Fruit fly (Drosophila melanogaster) whole organism, pupa: Measurements from ENCODE around the gene CG11837.

Experiments used
- CG10348 ChIP-seq: fragments of 200-800 bp; sonication (Bioruptor generic); IDR thresholded peaks from 2 replicates; pipeline ENCODE4 v1.3.6; 2022; ENCODE audit warnings: missing biosample characterization, missing genetic modification characterization
- CG12605 ChIP-seq: fragments of 200-800 bp; sonication (Bioruptor generic); IDR thresholded peaks from 2 replicates; pipeline ENCODE4 v1.3.6; 2022; ENCODE audit warnings: missing biosample characterization, missing genetic modification characterization
- CG13204 ChIP-seq: fragments of 200-800 bp; sonication (Bioruptor generic); optimal IDR thresholded peaks from 2 replicates; lab custom pipeline; 2018; ENCODE audit warnings: missing biosample characterization, mild to moderate bottlenecking, missing genetic modification characterization, moderate library complexity
- CG14655 ChIP-seq: fragments of 200-800 bp; sonication (Bioruptor generic); optimal IDR thresholded peaks from 3 replicates; lab custom pipeline; 2017; ENCODE audit warnings: mild to moderate bottlenecking, missing biosample characterization, missing genetic modification reagents, missing genetic modification characterization
- CG15710 ChIP-seq: fragments of 200-800 bp; sonication (Bioruptor generic); optimal IDR thresholded peaks from 2 replicates; lab custom pipeline; 2018; ENCODE audit warnings: missing biosample characterization, mild to moderate bottlenecking, missing genetic modification characterization, moderate library complexity
- CG17806 ChIP-seq: fragments of 200-800 bp; sonication (Bioruptor generic); optimal IDR thresholded peaks from 2 replicates; lab custom pipeline; 2018; ENCODE audit warnings: missing biosample characterization, mild to moderate bottlenecking, missing genetic modification characterization, moderate library complexity
- CG32121 ChIP-seq: fragments of 200-800 bp; sonication (Bioruptor generic); IDR thresholded peaks from 2 replicates; pipeline ENCODE4 v1.3.6; 2022; ENCODE audit warnings: missing biosample characterization, missing genetic modification characterization
- CG34367 ChIP-seq: fragments of 200-800 bp; sonication (Bioruptor generic); optimal IDR thresholded peaks from 2 replicates; lab custom pipeline; 2018; ENCODE audit warnings: missing biosample characterization, mild to moderate bottlenecking, missing genetic modification characterization
- CG4496 ChIP-seq: fragments of 200-800 bp; sonication (Bioruptor generic); IDR thresholded peaks from 3 replicates; pipeline ENCODE4 v1.3.6; 2022; ENCODE audit warnings: missing biosample characterization, missing genetic modification characterization
- CG8159 ChIP-seq: fragments of 200-800 bp; sonication (Bioruptor generic); optimal IDR thresholded peaks from 3 replicates; lab custom pipeline; 2018; ENCODE audit warnings: missing biosample characterization, mild to moderate bottlenecking, missing genetic modification characterization, moderate library complexity
- CG8301 ChIP-seq: fragments of 200-800 bp; sonication (Bioruptor generic); optimal IDR thresholded peaks from 2 replicates; lab custom pipeline; 2018; ENCODE audit warnings: missing biosample characterization, mild to moderate bottlenecking, missing genetic modification characterization
- CG9948 ChIP-seq: fragments of 200-800 bp; sonication (Bioruptor generic); optimal IDR thresholded peaks from 2 replicates; lab custom pipeline; 2018; ENCODE audit warnings: missing biosample characterization, mild to moderate bottlenecking, missing genetic modification characterization, moderate library complexity
- D1 ChIP-seq: fragments of 200-800 bp; sonication (Bioruptor generic); optimal IDR thresholded peaks from 2 replicates; lab custom pipeline; 2018; ENCODE audit warnings: missing biosample characterization, mild to moderate bottlenecking, missing genetic modification characterization, moderate library complexity
- EcR ChIP-seq: fragments of 200-800 bp; sonication (Bioruptor generic); optimal IDR thresholded peaks from 3 replicates; lab custom pipeline; 2019; ENCODE audit warnings: missing biosample characterization, missing genetic modification characterization, mild to moderate bottlenecking, moderate library complexity, missing genetic modification reagents
- Ets98B ChIP-seq: fragments of 200-800 bp; sonication (Bioruptor generic); IDR thresholded peaks from 2 replicates; pipeline ENCODE4 v1.3.6; 2022; ENCODE audit warnings: missing biosample characterization, missing genetic modification characterization
- Pif1A ChIP-seq: fragments of 200-800 bp; sonication (Bioruptor generic); optimal IDR thresholded peaks from 3 replicates; lab custom pipeline; 2016; ENCODE audit warnings: missing biosample characterization, missing genetic modification characterization
- Pif1B ChIP-seq: fragments of 200-800 bp; sonication (Bioruptor generic); optimal IDR thresholded peaks from 3 replicates; lab custom pipeline; 2016; ENCODE audit warnings: missing biosample characterization, missing genetic modification characterization
- Snoo ChIP-seq: fragments of 200-800 bp; sonication (Bioruptor generic); optimal IDR thresholded peaks from 3 replicates; lab custom pipeline; 2017; ENCODE audit warnings: missing biosample characterization, mild to moderate bottlenecking, missing genetic modification characterization, inconsistent platforms
- fd96Ca ChIP-seq: fragments of 200-800 bp; sonication (Bioruptor generic); IDR thresholded peaks from 3 replicates; pipeline ENCODE4 v1.3.6; 2022; ENCODE audit warnings: missing biosample characterization, missing genetic modification characterization
- gl ChIP-seq: fragments of 200-800 bp; sonication (Bioruptor generic); optimal IDR thresholded peaks from 2 replicates; lab custom pipeline; 2018; ENCODE audit warnings: missing biosample characterization, mild to moderate bottlenecking, missing genetic modification characterization
- rn ChIP-seq: fragments of 200-800 bp; sonication (Bioruptor generic); IDR thresholded peaks from 2 replicates; pipeline ENCODE4 v1.3.6; 2022; ENCODE audit warnings: missing biosample characterization, missing genetic modification characterization

Gene CG11837

DNA sequence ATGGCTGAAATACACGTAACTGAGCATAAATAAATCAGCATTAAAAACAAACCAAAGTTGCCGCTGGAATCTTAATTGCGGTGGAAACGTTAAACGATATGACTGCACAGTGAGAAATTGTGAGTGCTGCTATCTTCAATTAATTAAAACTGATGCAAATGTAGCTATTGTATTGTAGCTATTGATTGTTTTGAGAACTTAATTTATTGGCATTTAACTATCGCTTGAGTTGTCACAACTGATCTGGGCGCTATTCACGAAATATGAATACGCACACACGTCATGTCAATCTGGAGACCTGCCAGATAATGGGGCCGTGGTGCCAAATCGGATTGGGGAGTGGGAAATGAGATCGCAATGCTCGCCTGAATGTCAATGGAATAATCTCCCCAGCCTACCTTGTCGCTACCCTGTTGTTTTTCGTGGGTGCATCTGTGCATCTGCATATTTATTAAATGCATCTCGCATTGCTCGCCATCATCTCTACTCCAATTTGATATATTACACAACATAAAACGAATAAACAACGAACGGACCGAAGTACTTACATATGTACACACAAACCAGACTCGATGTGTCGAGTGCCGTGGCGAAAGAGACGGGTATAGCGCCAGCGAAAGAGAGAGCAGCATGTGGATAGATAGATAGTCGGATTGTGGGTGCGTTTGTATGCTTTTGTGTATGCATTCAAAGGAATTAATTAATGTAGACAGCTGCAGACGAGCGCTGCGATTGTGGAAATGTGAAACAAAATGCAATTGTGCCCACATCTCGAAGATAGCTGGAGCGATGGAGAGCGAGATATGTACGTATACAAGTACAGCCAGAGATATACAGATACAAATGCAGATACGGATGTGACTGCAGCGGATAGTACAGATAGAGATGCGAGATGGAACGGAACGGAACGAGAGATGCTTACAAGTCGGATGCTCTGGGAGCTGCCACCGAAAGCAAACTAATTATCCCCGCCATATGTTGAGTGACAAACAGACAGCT, 34.5 kb downstream of the CG11837 start:
- TF ChIP-seq CG14655 (GFP tag; lab: Kevin White, UChicago) (peak; percentile 29), CG10348 (GFP tag; lab: Robert Waterston, UW) (no peak), Ets98B (GFP tag; lab: Robert Waterston, UW) (no peak), CG8301 (tag; lab: Kevin White, UChicago) (peak; percentile 28), CG12605 (GFP tag; lab: Robert Waterston, UW) (peak; percentile 17; the same call in 1 of the 2 replicates), Pif1B (GFP tag; lab: Kevin White, UChicago) (peak; percentile 39), CG13204 (GFP tag; lab: Kevin White, UChicago) (no peak), Pif1A (GFP tag; lab: Kevin White, UChicago) (peak; percentile 24), Snoo (tag; lab: Kevin White, UChicago) (no peak), CG32121 (GFP tag; lab: Robert Waterston, UW) (no peak), fd96Ca (GFP tag; lab: Robert Waterston, UW) (no peak), EcR (GFP tag; lab: Kevin White, UChicago) (peak; percentile 31), rn (GFP tag; lab: Robert Waterston, UW) (no peak), CG4496 (no peak), CG17806 (tag; lab: Kevin White, UChicago) (peak; percentile 50), CG15710 (tag; lab: Kevin White, UChicago) (peak; percentile 33), CG9948 (tag; lab: Kevin White, UChicago) (peak; percentile 45), CG34367 (tag; lab: Kevin White, UChicago) (no peak), gl (tag; lab: Kevin White, UChicago) (no peak), D1 (tag; lab: Kevin White, UChicago) (no peak), CG8159 (tag; lab: Kevin White, UChicago) (peak; percentile 58)

DNA sequence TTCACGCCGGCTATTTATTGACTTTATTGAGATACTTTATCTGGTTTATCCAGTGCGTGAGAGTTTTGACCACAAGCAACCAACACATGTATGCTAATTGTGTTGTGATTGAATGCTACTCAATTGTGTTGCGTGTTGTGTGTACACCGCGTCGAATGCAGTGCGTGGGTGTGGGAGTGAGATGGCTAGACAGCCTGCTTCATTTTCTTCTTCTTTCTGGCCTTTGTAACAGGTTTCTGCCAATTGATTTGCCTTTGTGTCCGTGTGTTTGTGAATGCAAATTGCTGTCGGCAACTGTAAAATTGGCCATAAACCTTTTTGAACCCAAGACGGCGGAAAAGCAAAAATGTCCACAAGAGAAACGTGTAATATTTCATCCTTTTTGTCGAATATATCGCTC, 37.6 kb downstream of the CG11837 start:
- TF ChIP-seq CG13204 (GFP tag; lab: Kevin White, UChicago) (no peak), Snoo (tag; lab: Kevin White, UChicago) (no peak), CG34367 (tag; lab: Kevin White, UChicago) (no peak), Pif1B (GFP tag; lab: Kevin White, UChicago) (no peak), D1 (tag; lab: Kevin White, UChicago) (no peak), fd96Ca (GFP tag; lab: Robert Waterston, UW) (no peak), rn (GFP tag; lab: Robert Waterston, UW) (no peak), CG8301 (tag; lab: Kevin White, UChicago) (no peak), CG8159 (tag; lab: Kevin White, UChicago) (no peak), CG15710 (tag; lab: Kevin White, UChicago) (no peak), CG9948 (tag; lab: Kevin White, UChicago) (no peak)

DNA sequence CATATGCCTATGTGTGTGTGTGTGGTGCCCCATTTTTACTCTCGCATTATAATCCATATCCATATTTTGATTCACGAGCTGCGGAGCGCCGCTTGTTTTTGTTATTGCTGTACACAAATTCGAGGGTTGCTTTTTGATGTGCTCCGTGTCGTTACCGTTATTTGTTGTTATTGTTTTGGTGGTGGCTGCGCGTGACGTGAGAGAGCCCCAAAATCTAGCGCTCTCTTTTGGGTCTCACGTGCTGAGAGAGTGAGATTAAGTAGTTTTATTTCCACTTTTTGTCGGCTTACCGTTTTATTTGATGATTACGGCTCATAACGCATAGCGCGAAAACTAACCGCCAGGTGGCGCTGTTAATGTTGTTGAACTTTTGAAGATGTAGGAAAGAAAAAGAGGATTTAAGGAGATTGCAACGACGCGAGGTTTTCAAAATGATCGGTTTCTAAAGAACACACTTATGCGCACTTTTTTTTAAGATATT, 38.0 kb downstream of the CG11837 start:
- TF ChIP-seq CG10348 (GFP tag; lab: Robert Waterston, UW), result no peak
- TF ChIP-seq Snoo (tag; lab: Kevin White, UChicago), result no peak
- TF ChIP-seq Pif1B (GFP tag; lab: Kevin White, UChicago), result no peak
- no peak for TF ChIP-seq CG14655 (GFP tag; lab: Kevin White, UChicago)
- TF ChIP-seq EcR (GFP tag; lab: Kevin White, UChicago), result no peak
- no peak for TF ChIP-seq CG8301 (tag; lab: Kevin White, UChicago)
- TF ChIP-seq CG32121 (GFP tag; lab: Robert Waterston, UW), result no peak
- TF ChIP-seq CG12605 (GFP tag; lab: Robert Waterston, UW), result no peak
- TF ChIP-seq CG8159 (tag; lab: Kevin White, UChicago), result no peak
- no peak for TF ChIP-seq Ets98B (GFP tag; lab: Robert Waterston, UW)
- no peak for TF ChIP-seq CG17806 (tag; lab: Kevin White, UChicago)
- no peak for TF ChIP-seq D1 (tag; lab: Kevin White, UChicago)
- TF ChIP-seq CG15710 (tag; lab: Kevin White, UChicago), result no peak
- no peak for TF ChIP-seq CG34367 (tag; lab: Kevin White, UChicago)
- no peak for TF ChIP-seq rn (GFP tag; lab: Robert Waterston, UW)
- TF ChIP-seq gl (tag; lab: Kevin White, UChicago), result no peak

DNA sequence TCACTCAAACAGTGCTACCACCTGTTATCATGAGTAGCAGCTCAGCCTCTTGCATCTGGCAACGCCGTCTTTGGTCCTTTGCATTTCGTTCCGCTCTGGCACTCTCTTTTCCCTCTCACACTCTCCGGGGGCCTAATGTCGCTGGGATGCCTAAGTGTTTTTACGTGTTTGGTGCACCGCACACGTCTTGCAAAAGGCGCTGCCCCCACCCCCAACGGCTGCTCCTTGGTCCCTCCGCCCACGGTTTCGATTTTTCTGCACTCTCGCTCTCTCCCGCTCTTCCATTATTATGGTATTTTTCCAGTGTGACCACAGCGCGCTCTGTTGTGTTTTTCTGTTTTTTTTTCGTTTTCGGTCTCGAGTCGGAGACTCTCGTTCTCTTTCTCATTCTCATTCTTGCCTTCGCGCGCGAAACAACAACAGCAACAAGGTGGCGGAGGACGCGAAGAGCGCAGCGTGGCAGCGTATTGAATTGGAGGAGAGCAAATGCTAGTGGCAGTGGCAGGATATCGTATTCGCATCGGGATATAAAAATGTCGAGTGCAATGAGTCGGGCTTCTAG, 38.7 kb downstream of the CG11837 start:
- TF ChIP-seq CG10348 (GFP tag; lab: Robert Waterston, UW) (no peak), CG4496 (peak; percentile 61; the same call in 2 of the 3 replicates), Pif1B (GFP tag; lab: Kevin White, UChicago) (no peak), CG32121 (GFP tag; lab: Robert Waterston, UW) (no peak), CG9948 (tag; lab: Kevin White, UChicago) (no peak), Ets98B (GFP tag; lab: Robert Waterston, UW) (peak; percentile 26; the same call in 1 of the 2 replicates), CG8159 (tag; lab: Kevin White, UChicago) (peak; percentile 13), CG8301 (tag; lab: Kevin White, UChicago) (no peak), CG17806 (tag; lab: Kevin White, UChicago) (peak; percentile 7), rn (GFP tag; lab: Robert Waterston, UW) (no peak), CG12605 (GFP tag; lab: Robert Waterston, UW) (peak; percentile 44; the same call in 1 of the 2 replicates), CG13204 (GFP tag; lab: Kevin White, UChicago) (peak; percentile 67), CG15710 (tag; lab: Kevin White, UChicago) (no peak), EcR (GFP tag; lab: Kevin White, UChicago) (no peak), Pif1A (GFP tag; lab: Kevin White, UChicago) (peak; percentile 20), CG14655 (GFP tag; lab: Kevin White, UChicago) (no peak), D1 (tag; lab: Kevin White, UChicago) (no peak), CG34367 (tag; lab: Kevin White, UChicago) (no peak), Snoo (tag; lab: Kevin White, UChicago) (no peak), fd96Ca (GFP tag; lab: Robert Waterston, UW) (no peak), gl (tag; lab: Kevin White, UChicago) (peak; percentile 25)
